Worm (Caenorhabditis elegans) whole organism, mixed stage, embryonic: ENCODE measurements around the gene F35F10.1.

Source experiments
- M03D4.4 ChIP-seq: sonication (generic microtip); optimal IDR thresholded peaks from 2 replicates; lab custom pipeline; 2017; ENCODE audit warnings: mild to moderate bottlenecking, missing genetic modification characterization, missing compliant biosample characterization
- bed-3 ChIP-seq: fragments of 200-800 bp; sonication (Bioruptor generic); optimal IDR thresholded peaks from 3 replicates; lab custom pipeline; 2018; ENCODE audit warnings: mild to moderate bottlenecking, missing genetic modification characterization, moderate library complexity, missing compliant biosample characterization
- blmp-1 ChIP-seq: fragments of 150-350 bp; optimal IDR thresholded peaks from 2 replicates; lab custom pipeline; 2014; ENCODE audit warnings: missing biosample characterization, missing genetic modification characterization
- ceh-39 ChIP-seq: fragments of 150-350 bp; optimal IDR thresholded peaks from 2 replicates; lab custom pipeline; 2014; ENCODE audit warnings: missing biosample characterization, missing genetic modification characterization
- ceh-43 ChIP-seq: fragments of 200-800 bp; sonication (Bioruptor generic); optimal IDR thresholded peaks from 2 replicates; lab custom pipeline; 2018; ENCODE audit warnings: mild to moderate bottlenecking, missing genetic modification characterization, moderate library complexity, missing compliant biosample characterization
- ceh-83 ChIP-seq: fragments of 200-800 bp; sonication (Bioruptor generic); optimal IDR thresholded peaks from 2 replicates; lab custom pipeline; 2018; ENCODE audit warnings: mild to moderate bottlenecking, missing genetic modification characterization, missing compliant biosample characterization
- ces-1 ChIP-seq: fragments of 150-350 bp; optimal IDR thresholded peaks from 2 replicates; lab custom pipeline; 2014; ENCODE audit warnings: missing biosample characterization, missing genetic modification reagents, missing genetic modification characterization
- cnd-1 ChIP-seq: fragments of 200-800 bp; sonication (Bioruptor generic); optimal IDR thresholded peaks from 2 replicates; lab custom pipeline; 2018; ENCODE audit warnings: mild to moderate bottlenecking, missing genetic modification characterization, missing compliant biosample characterization
- drap-1 ChIP-seq: fragments of 200-800 bp; sonication (Bioruptor generic); optimal IDR thresholded peaks from 3 replicates; lab custom pipeline; 2018; ENCODE audit warnings: mild to moderate bottlenecking, missing genetic modification characterization, missing compliant biosample characterization
- elt-1 ChIP-seq: sonication (generic microtip); optimal IDR thresholded peaks from 2 replicates; lab custom pipeline; 2017; ENCODE audit warnings: missing genetic modification characterization, mild to moderate bottlenecking, missing compliant biosample characterization, antibody characterized with exemption, moderate library complexity, borderline replicate concordance; ENCODE audit not compliant: insufficient read depth
- elt-3 ChIP-seq: fragments of 150-350 bp; optimal IDR thresholded peaks from 2 replicates; lab custom pipeline; 2014; ENCODE audit warnings: missing biosample characterization, missing genetic modification characterization
- flh-1 ChIP-seq: fragments of 200-800 bp; sonication (Bioruptor generic); optimal IDR thresholded peaks from 2 replicates; lab custom pipeline; 2018; ENCODE audit warnings: mild to moderate bottlenecking, missing genetic modification characterization, moderate library complexity, missing compliant biosample characterization
- ham-2 ChIP-seq: fragments of 200-800 bp; sonication (Bioruptor generic); optimal IDR thresholded peaks from 2 replicates; lab custom pipeline; 2018; ENCODE audit warnings: mild to moderate bottlenecking, missing genetic modification characterization, missing compliant biosample characterization
- hlh-1 ChIP-seq: fragments of 150-350 bp; optimal IDR thresholded peaks from 2 replicates; lab custom pipeline; 2014; ENCODE audit warnings: missing biosample characterization, missing genetic modification reagents, missing genetic modification characterization
- lin-13 ChIP-seq: fragments of 150-350 bp; optimal IDR thresholded peaks from 2 replicates; lab custom pipeline; 2014; ENCODE audit warnings: missing biosample characterization, missing genetic modification characterization
- lin-32 ChIP-seq: fragments of 200-800 bp; sonication (Bioruptor generic); optimal IDR thresholded peaks from 2 replicates; lab custom pipeline; 2018; ENCODE audit warnings: mild to moderate bottlenecking, missing genetic modification characterization, missing compliant biosample characterization
- lsy-2 ChIP-seq: fragments of 150-350 bp; optimal IDR thresholded peaks from 2 replicates; lab custom pipeline; 2014; ENCODE audit warnings: missing biosample characterization, missing genetic modification characterization
- mab-5 ChIP-seq: fragments of 150-350 bp; optimal IDR thresholded peaks from 2 replicates; lab custom pipeline; 2014; ENCODE audit warnings: missing biosample characterization, missing genetic modification characterization
- mep-1 ChIP-seq: fragments of 150-350 bp; optimal IDR thresholded peaks from 2 replicates; lab custom pipeline; 2017; ENCODE audit warnings: missing biosample characterization, missing genetic modification reagents, missing genetic modification characterization, inconsistent platforms
- mls-2 ChIP-seq: sonication (generic microtip); optimal IDR thresholded peaks from 2 replicates; lab custom pipeline; 2016; ENCODE audit warnings: mild to moderate bottlenecking, missing genetic modification characterization, moderate library complexity, missing compliant biosample characterization
- nhr-12 ChIP-seq: fragments of 150-350 bp; optimal IDR thresholded peaks from 2 replicates; lab custom pipeline; 2014; ENCODE audit warnings: missing biosample characterization, missing genetic modification characterization
- nhr-2 ChIP-seq: fragments of 150-350 bp; optimal IDR thresholded peaks from 2 replicates; lab custom pipeline; 2014; ENCODE audit warnings: missing biosample characterization, missing genetic modification characterization
- nhr-237 ChIP-seq: fragments of 150-350 bp; optimal IDR thresholded peaks from 2 replicates; lab custom pipeline; 2014; ENCODE audit warnings: missing biosample characterization, missing genetic modification characterization
- sem-2 ChIP-seq: fragments of 200-800 bp; sonication (Bioruptor generic); optimal IDR thresholded peaks from 2 replicates; lab custom pipeline; 2018; ENCODE audit warnings: mild to moderate bottlenecking, missing genetic modification characterization, missing compliant biosample characterization
- snpc-4 ChIP-seq: fragments of 150-350 bp; optimal IDR thresholded peaks from 2 replicates; lab custom pipeline; 2014; ENCODE audit warnings: missing biosample characterization, missing genetic modification characterization
- sptf-1 ChIP-seq: sonication (generic microtip); optimal IDR thresholded peaks from 2 replicates; lab custom pipeline; 2017; ENCODE audit warnings: mild to moderate bottlenecking, missing genetic modification characterization, moderate library complexity, missing compliant biosample characterization
- tbx-8 ChIP-seq: fragments of 200-800 bp; sonication (Bioruptor generic); optimal IDR thresholded peaks from 2 replicates; lab custom pipeline; 2018; ENCODE audit warnings: mild to moderate bottlenecking, missing genetic modification characterization, moderate library complexity, missing compliant biosample characterization
- unc-120 ChIP-seq: sonication (generic microtip); optimal IDR thresholded peaks from 2 replicates; lab custom pipeline; 2017; ENCODE audit warnings: missing genetic modification characterization, missing compliant biosample characterization; ENCODE audit not compliant: poor library complexity, severe bottlenecking
- unc-39 ChIP-seq: fragments of 150-350 bp; optimal IDR thresholded peaks from 2 replicates; lab custom pipeline; 2014; ENCODE audit warnings: missing biosample characterization, missing genetic modification characterization
- unc-62 ChIP-seq: fragments of 150-350 bp; optimal IDR thresholded peaks from 2 replicates; lab custom pipeline; 2014; ENCODE audit warnings: missing biosample characterization, missing genetic modification reagents, missing genetic modification characterization
- zip-8 ChIP-seq: fragments of 150-350 bp; optimal IDR thresholded peaks from 2 replicates; lab custom pipeline; 2014; ENCODE audit warnings: missing biosample characterization, missing genetic modification characterization
- ztf-11 ChIP-seq: fragments of 150-350 bp; optimal IDR thresholded peaks from 2 replicates; lab custom pipeline; 2014; ENCODE audit warnings: missing biosample characterization, missing genetic modification characterization

Gene F35F10.1

ce11 chrV:3316108-3316507, at the start of gene F35F10.1:
F35F10.1 (plus strand) TSS chrV:3316307.
- TF ChIP-seq unc-120 (no peak), ceh-43 (GFP tag; lab: Kevin White, UChicago) (no peak), sptf-1 (tag; lab: Kevin White, UChicago) (no peak), bed-3 (GFP tag; lab: Kevin White, UChicago) (no peak), mab-5 (tag; lab: Kevin White, UChicago) (no peak), M03D4.4 (tag; lab: Kevin White, UChicago) (no peak), nhr-2 (tag; lab: Kevin White, UChicago) (no peak), unc-62 (GFP tag; lab: Kevin White, UChicago) (no peak), ceh-39 (tag; lab: Kevin White, UChicago) (no peak), drap-1 (GFP tag; lab: Kevin White, UChicago) (no peak), lsy-2 (tag; lab: Kevin White, UChicago) (no peak), nhr-237 (tag; lab: Kevin White, UChicago) (no peak), mep-1 (no peak), zip-8 (no peak), ces-1 (GFP tag; lab: Kevin White, UChicago) (no peak), lin-32 (GFP tag; lab: Kevin White, UChicago) (no peak)

ce11 chrV:3267950-3268349, 48.2 kb upstream of the F35F10.1 start, which contains the start of gene T28A11.18:
T28A11.18 (minus strand) TSS chrV:3268050.
- TF ChIP-seq elt-3 (tag; lab: Kevin White, UChicago): no peak
- no peak for TF ChIP-seq mab-5 (tag; lab: Kevin White, UChicago)
- no peak for TF ChIP-seq ceh-43 (GFP tag; lab: Kevin White, UChicago)
- TF ChIP-seq tbx-8 (GFP tag; lab: Kevin White, UChicago): no peak
- TF ChIP-seq bed-3 (GFP tag; lab: Kevin White, UChicago): no peak
- TF ChIP-seq lsy-2 (tag; lab: Kevin White, UChicago): no peak
- no peak for TF ChIP-seq ztf-11
- no peak for TF ChIP-seq unc-62 (GFP tag; lab: Kevin White, UChicago)
- no peak for TF ChIP-seq lin-32 (GFP tag; lab: Kevin White, UChicago)
- no peak for TF ChIP-seq M03D4.4 (tag; lab: Kevin White, UChicago)
- no peak for TF ChIP-seq mls-2 (tag; lab: Kevin White, UChicago)
- TF ChIP-seq ham-2 (GFP tag; lab: Kevin White, UChicago): no peak
- TF ChIP-seq nhr-237 (tag; lab: Kevin White, UChicago): no peak
- no peak for TF ChIP-seq sem-2 (GFP tag; lab: Kevin White, UChicago)
- no peak for TF ChIP-seq ceh-83 (GFP tag; lab: Kevin White, UChicago)
- TF ChIP-seq mep-1: no peak
- no peak for TF ChIP-seq ces-1 (GFP tag; lab: Kevin White, UChicago)
- no peak for TF ChIP-seq cnd-1 (tag; lab: Kevin White, UChicago)
- TF ChIP-seq blmp-1 (tag; lab: Kevin White, UChicago): no peak
- TF ChIP-seq lin-13 (tag; lab: Kevin White, UChicago): no peak

ce11 chrV:3269407-3269806, 46.7 kb upstream of the F35F10.1 start, which contains the start of gene T28A11.19:
T28A11.19 (minus strand) TSS chrV:3269514.
- TF ChIP-seq lin-32 (GFP tag; lab: Kevin White, UChicago) (no peak), cnd-1 (tag; lab: Kevin White, UChicago) (no peak), nhr-12 (tag; lab: Kevin White, UChicago) (no peak), mls-2 (tag; lab: Kevin White, UChicago) (no peak), ceh-39 (tag; lab: Kevin White, UChicago) (no peak), nhr-2 (tag; lab: Kevin White, UChicago) (no peak), unc-39 (tag; lab: Kevin White, UChicago) (no peak), unc-62 (GFP tag; lab: Kevin White, UChicago) (no peak), elt-1 (tag; lab: Kevin White, UChicago) (no peak), flh-1 (GFP tag; lab: Kevin White, UChicago) (no peak), tbx-8 (GFP tag; lab: Kevin White, UChicago) (no peak), zip-8 (no peak), drap-1 (GFP tag; lab: Kevin White, UChicago) (no peak)
- TF ChIP-seq, all 35 proteins: peak for 0

DNA sequence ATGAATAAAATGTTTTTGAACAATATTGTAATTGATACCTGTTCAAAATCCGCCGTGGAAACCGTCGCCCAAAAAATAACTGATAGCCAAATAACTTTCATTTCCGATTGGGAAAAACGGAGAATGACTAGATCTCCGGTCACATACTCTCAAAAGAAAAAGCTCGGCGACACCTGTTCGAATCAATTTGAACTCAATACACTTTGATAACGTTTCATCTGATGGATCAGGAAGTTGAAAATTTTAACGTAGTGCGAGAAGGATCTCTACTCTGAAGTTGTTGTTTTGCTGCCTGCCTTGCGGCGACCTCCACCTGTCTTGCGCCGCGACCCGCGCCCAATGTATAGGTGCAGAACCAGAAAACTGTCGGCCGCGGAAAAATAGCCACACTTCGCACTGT, 43.0 kb upstream of the F35F10.1 start, which contains the start of gene T28A11.20:
Gene T28A11.20 (minus strand): TSS at position 101 of the 400 bp plus-strand sequence.
- TF ChIP-seq snpc-4 (tag; lab: Kevin White, UChicago): no peak
- no peak for TF ChIP-seq ham-2 (GFP tag; lab: Kevin White, UChicago)
- no peak for TF ChIP-seq mab-5 (tag; lab: Kevin White, UChicago)
- no peak for TF ChIP-seq M03D4.4 (tag; lab: Kevin White, UChicago)
- TF ChIP-seq ceh-39 (tag; lab: Kevin White, UChicago): no peak
- no peak for TF ChIP-seq sem-2 (GFP tag; lab: Kevin White, UChicago)
- no peak for TF ChIP-seq nhr-237 (tag; lab: Kevin White, UChicago)
- no peak for TF ChIP-seq hlh-1
- TF ChIP-seq lin-13 (tag; lab: Kevin White, UChicago): no peak
- TF ChIP-seq blmp-1 (tag; lab: Kevin White, UChicago): no peak
- no peak for TF ChIP-seq nhr-2 (tag; lab: Kevin White, UChicago)
- TF ChIP-seq elt-3 (tag; lab: Kevin White, UChicago): no peak
- TF ChIP-seq lin-32 (GFP tag; lab: Kevin White, UChicago): no peak
- TF ChIP-seq unc-120: no peak
